Worm (Caenorhabditis elegans): ENCODE data around the gene Y75B8A.34.
A peak's percentile ranks its signal among the peaks of the same experiment; 100 is the strongest.

Y75B8A.34 gene

ce11 chrIII:12325284-12325683 lies 34.1 kb upstream of the Y75B8A.34 start (continued):
- TF ChIP-seq spr-3 (GFP tag; optimal IDR thresholded peaks at IDR 0.05) (no peak), zip-2 (tag; optimal IDR thresholded peaks at IDR 0.05) (no peak), unc-130 (GFP tag; optimal IDR thresholded peaks at IDR 0.05) (no peak), Y105C5A.15 (GFP tag; IDR thresholded peaks at IDR 0.05) (no peak), lin-15B (tag; optimal IDR thresholded peaks at IDR 0.05) (no peak), nhr-6 (tag; optimal IDR thresholded peaks at IDR 0.05) (peak; percentile 58), R02D3.7 (tag; optimal IDR thresholded peaks at IDR 0.05) (no peak), saeg-2 (GFP tag; IDR thresholded peaks at IDR 0.05) (no peak), nhr-41 (GFP tag; IDR thresholded peaks at IDR 0.05) (no peak), F26F4.8 (GFP tag; conservative IDR thresholded peaks at IDR 0.05) (no peak), attf-4 (tag; optimal IDR thresholded peaks at IDR 0.05) (no peak), T26A8.4 (GFP tag; IDR thresholded peaks at IDR 0.05) (no peak), duxl-1 (tag; optimal IDR thresholded peaks at IDR 0.05; ENCODE audit: poor library complexity) (no peak), sdz-12 (GFP tag; optimal IDR thresholded peaks at IDR 0.05) (no peak), mdt-29 (GFP tag; IDR thresholded peaks at IDR 0.05) (no peak), zfp-3 (GFP tag; conservative IDR thresholded peaks at IDR 0.05) (no peak), fos-1 (tag; optimal IDR thresholded peaks at IDR 0.05) (no peak), ctbp-1 (GFP tag; IDR thresholded peaks at IDR 0.05) (no peak), ceh-82 (tag; optimal IDR thresholded peaks at IDR 0.05) (no peak), spr-1 (tag; optimal IDR thresholded peaks at IDR 0.05) (no peak), pha-4 (GFP tag; IDR thresholded peaks at IDR 0.05) (0 out of 2 replicates have a peak, but pooled peaks have one; percentile 23), pha-4 (tag; optimal IDR thresholded peaks at IDR 0.05) (no peak), hlh-30 (tag; optimal IDR thresholded peaks at IDR 0.05; ENCODE audit: insufficient read depth) (peak; percentile 61), ama-1 (optimal IDR thresholded peaks at IDR 0.05) (no peak), zip-11 (GFP tag; IDR thresholded peaks at IDR 0.05) (no peak), lin-1 (GFP tag; IDR thresholded peaks at IDR 0.05) (peak; percentile 81), Y75B8A.6 (GFP tag; IDR thresholded peaks at IDR 0.05) (no peak), nhr-76 (tag; optimal IDR thresholded peaks at IDR 0.05) (no peak), unc-39 (tag; optimal IDR thresholded peaks at IDR 0.05) (no peak), dmd-9 (GFP tag; IDR thresholded peaks at IDR 0.05) (no peak), lir-3 (tag; optimal IDR thresholded peaks at IDR 0.05) (no peak), tag-97 (GFP tag; IDR thresholded peaks at IDR 0.05) (no peak), egl-43 (GFP tag; IDR thresholded peaks at IDR 0.05) (no peak), snpc-4 (tag; optimal IDR thresholded peaks at IDR 0.05) (no peak), cey-2 (tag; optimal IDR thresholded peaks at IDR 0.05; ENCODE audit: borderline replicate concordance, insufficient read depth) (no peak), jun-1 (tag; optimal IDR thresholded peaks at IDR 0.05) (no peak), F10B5.3 (tag; optimal IDR thresholded peaks at IDR 0.05) (no peak), D1046.2 (GFP tag; IDR thresholded peaks at IDR 0.05) (no peak), skn-1 (tag; optimal IDR thresholded peaks at IDR 0.05) (no peak), Y5F2A.4 (GFP tag; optimal IDR thresholded peaks at IDR 0.05) (no peak), lin-29 (GFP tag; IDR thresholded peaks at IDR 0.05) (no peak), mxl-2 (GFP tag; conservative IDR thresholded peaks at IDR 0.05) (no peak), fkh-10 (GFP tag; optimal IDR thresholded peaks at IDR 0.05) (no peak), unc-62 (GFP tag; optimal IDR thresholded peaks at IDR 0.05 in 1 of 2) (no peak), unc-62 (tag; optimal IDR thresholded peaks at IDR 0.05) (no peak), hmg-1.1 (GFP tag; IDR thresholded peaks at IDR 0.05) (no peak), nhr-237 (tag; optimal IDR thresholded peaks at IDR 0.05) (no peak), F49E8.2 (tag; optimal IDR thresholded peaks at IDR 0.05; ENCODE audit: borderline replicate concordance) (no peak), mxl-3 (GFP tag; optimal IDR thresholded peaks at IDR 0.05) (peak; percentile 40), daf-12 (tag; optimal IDR thresholded peaks at IDR 0.05) (no peak), lsy-2 (tag; optimal IDR thresholded peaks at IDR 0.05) (no peak), hlh-11 (tag; optimal IDR thresholded peaks at IDR 0.05) (peak; percentile 89), nhr-10 (tag; optimal IDR thresholded peaks at IDR 0.05) (no peak), F44E2.7 (GFP tag; IDR thresholded peaks at IDR 0.05) (no peak)

Measured in whole organism, L4 larva.